Fruit fly (Drosophila melanogaster): ENCODE data around the gene LysX.

DNA sequence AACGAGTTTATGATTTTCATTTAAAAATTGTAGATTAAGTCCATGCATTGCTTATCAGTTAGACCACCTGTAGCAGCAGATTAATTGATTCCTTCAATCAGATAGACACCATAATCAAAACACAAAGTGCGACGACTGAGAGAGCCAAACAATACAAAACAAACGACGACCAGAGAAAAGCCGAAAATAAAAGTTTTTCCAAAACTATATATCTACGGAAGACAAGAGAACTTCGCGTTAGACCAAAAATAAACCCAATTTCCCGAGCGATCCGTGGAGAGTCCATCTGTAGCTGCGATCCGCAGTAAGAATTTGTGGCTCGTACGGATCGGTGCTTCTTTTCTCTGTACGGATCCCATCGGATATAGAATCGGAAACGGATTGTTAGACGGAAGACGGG, 40.3 kb upstream of the LysX start, which contains the start of gene galene:
- TF ChIP-seq CTCF (optimal IDR thresholded peaks at IDR 0.05) (no peak), CG8478 (optimal IDR thresholded peaks at IDR 0.05) (no peak)

All from S2 (cell line).